Fruit fly (Drosophila melanogaster): Measurements from ENCODE around the gene Rpt6R.

- TF ChIP-seq h (GFP tag; optimal IDR thresholded peaks at IDR 0.05) (peak; percentile 12), woc (GFP tag; optimal IDR thresholded peaks at IDR 0.05) (no peak), psq (GFP tag; optimal IDR thresholded peaks at IDR 0.05) (no peak), Jra (GFP tag; optimal IDR thresholded peaks at IDR 0.05) (no peak), Mio (GFP tag; optimal IDR thresholded peaks at IDR 0.05) (no peak), N (GFP tag; optimal IDR thresholded peaks at IDR 0.05) (no peak), usp (GFP tag; optimal IDR thresholded peaks at IDR 0.05) (no peak), Abd-B (GFP tag; optimal IDR thresholded peaks at IDR 0.05) (no peak), Vsx2 (GFP tag; optimal IDR thresholded peaks at IDR 0.05; ENCODE audit: partially characterized antibody) (no peak), br (GFP tag; optimal IDR thresholded peaks at IDR 0.05) (no peak)
Measured at dm6 chr3R:30590237-30590636, 6.7 kb upstream of the Rpt6R start.
